Fruit fly (Drosophila melanogaster) whole organism, embryonic: ENCODE results near the gene ClpX.
A peak's percentile ranks its signal among the peaks of the same experiment; 100 is the strongest.

Experiments
- Adf1 ChIP-seq: fragments of 200-800 bp; sonication (Bioruptor generic); IDR thresholded peaks from 2 replicates; pipeline ENCODE4 v1.3.6; 2022; ENCODE audit warnings: missing biosample characterization, missing genetic modification characterization
- C15 ChIP-seq: fragments of 200-800 bp; sonication (Bioruptor generic); IDR thresholded peaks from 3 replicates; pipeline ENCODE4 v1.3.6; 2022; ENCODE audit warnings: missing biosample characterization, missing genetic modification characterization
- CG10147 ChIP-seq: fragments of 200-800 bp; sonication (Bioruptor generic); optimal IDR thresholded peaks from 2 replicates; lab custom pipeline; 2019; ENCODE audit warnings: missing biosample characterization, mild to moderate bottlenecking, missing genetic modification characterization, moderate library complexity
- CG10321 ChIP-seq: fragments of 200-800 bp; sonication (Bioruptor generic); IDR thresholded peaks from 2 replicates; pipeline ENCODE4 v1.3.6; 2022; ENCODE audit warnings: missing biosample characterization, missing genetic modification characterization
- CG11504 ChIP-seq: fragments of 200-800 bp; sonication (Bioruptor generic); optimal IDR thresholded peaks from 3 replicates; lab custom pipeline; 2019; ENCODE audit warnings: missing biosample characterization, mild to moderate bottlenecking, missing genetic modification characterization, moderate library complexity
- CG11560 ChIP-seq: fragments of 200-800 bp; sonication (Bioruptor generic); IDR thresholded peaks from 3 replicates; pipeline ENCODE4 v1.3.6; 2022; ENCODE audit warnings: missing biosample characterization, missing genetic modification characterization
- CG11695 ChIP-seq: fragments of 200-800 bp; sonication (Bioruptor generic); IDR thresholded peaks from 3 replicates; pipeline ENCODE4 v1.3.6; 2022; ENCODE audit warnings: missing biosample characterization, missing genetic modification characterization
- CG12299 ChIP-seq: fragments of 200-800 bp; sonication (Bioruptor generic); optimal IDR thresholded peaks from 2 replicates; lab custom pipeline; 2018; ENCODE audit warnings: missing biosample characterization, mild to moderate bottlenecking, missing genetic modification characterization
- CG12391 ChIP-seq: fragments of 200-800 bp; sonication (Bioruptor generic); optimal IDR thresholded peaks from 3 replicates; lab custom pipeline; 2018; ENCODE audit warnings: missing biosample characterization, mild to moderate bottlenecking, missing genetic modification characterization, moderate library complexity
- CG14050 ChIP-seq: fragments of 200-800 bp; sonication (Bioruptor generic); IDR thresholded peaks from 3 replicates; pipeline ENCODE4 v1.3.6; 2022; ENCODE audit warnings: missing biosample characterization, missing genetic modification characterization
- CG14710 ChIP-seq: fragments of 200-800 bp; sonication (Bioruptor generic); optimal IDR thresholded peaks from 3 replicates; lab custom pipeline; 2019; ENCODE audit warnings: missing biosample characterization, mild to moderate bottlenecking, missing genetic modification characterization, moderate library complexity
- CG15073 ChIP-seq: fragments of 200-800 bp; sonication (Bioruptor generic); optimal IDR thresholded peaks from 2 replicates; lab custom pipeline; 2016; ENCODE audit warnings: missing biosample characterization, missing genetic modification characterization
- CG15514 ChIP-seq: fragments of 200-800 bp; sonication (Bioruptor generic); optimal IDR thresholded peaks from 3 replicates; lab custom pipeline; 2017; ENCODE audit warnings: missing biosample characterization, missing genetic modification characterization, mild to moderate bottlenecking, moderate library complexity, missing genetic modification reagents
- CG18599 ChIP-seq: fragments of 200-800 bp; sonication (Bioruptor generic); optimal IDR thresholded peaks from 3 replicates; lab custom pipeline; 2017; ENCODE audit warnings: missing biosample characterization, missing genetic modification characterization, mild to moderate bottlenecking, moderate library complexity, missing genetic modification reagents
- CG2120 ChIP-seq: fragments of 200-800 bp; sonication (Bioruptor generic); optimal IDR thresholded peaks from 3 replicates; lab custom pipeline; 2016; ENCODE audit warnings: missing biosample characterization, missing genetic modification characterization
- CG4424 ChIP-seq: fragments of 200-800 bp; sonication (Bioruptor generic); optimal IDR thresholded peaks from 3 replicates; lab custom pipeline; 2016; ENCODE audit warnings: missing biosample characterization, missing genetic modification characterization
- CG6272 ChIP-seq: fragments of 200-800 bp; sonication (Bioruptor generic); IDR thresholded peaks from 2 replicates; pipeline ENCODE4 v1.3.6; 2022; ENCODE audit warnings: missing biosample characterization, missing genetic modification characterization
- CG7357 ChIP-seq: fragments of 200-800 bp; sonication (Bioruptor generic); IDR thresholded peaks from 3 replicates; pipeline ENCODE4 v1.3.6; 2022; ENCODE audit warnings: missing biosample characterization, missing genetic modification characterization
- CG8089 ChIP-seq: fragments of 200-800 bp; sonication (Bioruptor generic); optimal IDR thresholded peaks from 3 replicates; lab custom pipeline; 2016; ENCODE audit warnings: missing biosample characterization, missing genetic modification characterization
- CG8478 ChIP-seq: fragments of >200 bp; optimal IDR thresholded peaks from 2 replicates; lab custom pipeline; 2018
- CG8924 ChIP-seq: fragments of 200-800 bp; optimal IDR thresholded peaks from 3 replicates; lab custom pipeline; 2019; ENCODE audit warnings: missing biosample characterization, mild to moderate bottlenecking, missing genetic modification characterization, moderate library complexity
- CG9727 ChIP-seq: fragments of 200-800 bp; sonication (Bioruptor generic); optimal IDR thresholded peaks from 3 replicates; lab custom pipeline; 2017; ENCODE audit warnings: missing biosample characterization, mild to moderate bottlenecking, missing genetic modification characterization
- Doc3 ChIP-seq: fragments of 200-800 bp; sonication (Bioruptor generic); IDR thresholded peaks from 3 replicates; pipeline ENCODE4 v1.3.6; 2022; ENCODE audit warnings: missing biosample characterization, missing genetic modification characterization; ENCODE audit not compliant: partially characterized antibody
- Gug ChIP-seq: fragments of 200-800 bp; sonication (Bioruptor generic); IDR thresholded peaks from 4 replicates; pipeline ENCODE4 v1.3.6; 2022; ENCODE audit warnings: missing biosample characterization, missing genetic modification characterization
- Kr ChIP-seq: fragments of 200-800 bp; sonication (Bioruptor generic); optimal IDR thresholded peaks from 2 replicates; lab custom pipeline; 2017; ENCODE audit warnings: missing biosample characterization, mild to moderate bottlenecking, missing genetic modification characterization
- MBD-R2 ChIP-seq: fragments of 200-800 bp; sonication (Bioruptor generic); IDR thresholded peaks from 2 replicates; pipeline ENCODE4 v1.3.6; 2022; ENCODE audit warnings: missing biosample characterization, missing genetic modification characterization
- Mad ChIP-seq: fragments of 200-800 bp; sonication (Bioruptor generic); optimal IDR thresholded peaks from 2 replicates; lab custom pipeline; 2016; ENCODE audit warnings: missing biosample characterization, missing genetic modification characterization
- NC2β ChIP-seq: fragments of 200-800 bp; sonication (Bioruptor generic); optimal IDR thresholded peaks from 2 replicates; lab custom pipeline; 2016; ENCODE audit warnings: missing biosample characterization, missing genetic modification characterization
- NFAT ChIP-seq: fragments of 200-800 bp; sonication (Bioruptor generic); IDR thresholded peaks from 2 replicates; pipeline ENCODE4 v1.3.6; 2022; ENCODE audit warnings: missing biosample characterization, missing genetic modification characterization
- Spps ChIP-seq: fragments of 200-800 bp; sonication (Bioruptor generic); optimal IDR thresholded peaks from 2 replicates; lab custom pipeline; 2018; ENCODE audit warnings: missing biosample characterization, mild to moderate bottlenecking, missing genetic modification characterization
- Usf ChIP-seq: fragments of 200-800 bp; sonication (Bioruptor generic); optimal IDR thresholded peaks from 2 replicates; lab custom pipeline; 2017; ENCODE audit warnings: missing genotype, missing biosample characterization, missing genetic modification characterization
- YL-1 ChIP-seq: fragments of 200-800 bp; sonication (Bioruptor generic); optimal IDR thresholded peaks from 3 replicates; lab custom pipeline; 2017; ENCODE audit warnings: missing biosample characterization, mild to moderate bottlenecking, missing genetic modification characterization
- ab ChIP-seq: fragments of 200-800 bp; sonication (Bioruptor generic); optimal IDR thresholded peaks from 2 replicates; lab custom pipeline; 2016; ENCODE audit warnings: missing biosample characterization, missing genetic modification characterization
- ap ChIP-seq: fragments of 200-800 bp; sonication (Bioruptor generic); IDR thresholded peaks from 2 replicates; pipeline ENCODE4 v1.3.6; 2022; ENCODE audit warnings: missing biosample characterization, missing genetic modification characterization
- ato ChIP-seq: fragments of 200-800 bp; sonication (Bioruptor generic); IDR thresholded peaks from 2 replicates; pipeline ENCODE4 v1.3.6; 2022; ENCODE audit warnings: missing biosample characterization, missing genetic modification characterization; ENCODE audit not compliant: partially characterized antibody
- chinmo ChIP-seq: fragments of 200-800 bp; sonication (Bioruptor generic); IDR thresholded peaks from 4 replicates; pipeline ENCODE4 v1.3.6; 2022; ENCODE audit warnings: missing biosample characterization, missing genetic modification characterization; ENCODE audit not compliant: partially characterized antibody
- crp ChIP-seq, 2 experiments: fragments of 200-800 bp; sonication (Bioruptor generic); optimal IDR thresholded peaks; 2 replicates in 1 of 2; 3 replicates in 1 of 2; lab custom pipeline; 2017; ENCODE audit warnings: missing biosample characterization in 2 of 2, missing genetic modification characterization in 2 of 2, mild to moderate bottlenecking in 1 of 2, moderate library complexity in 1 of 2
- dimm ChIP-seq: fragments of 200-800 bp; sonication (Bioruptor generic); IDR thresholded peaks from 2 replicates; pipeline ENCODE4 v1.3.6; 2022; ENCODE audit warnings: missing biosample characterization, missing genetic modification characterization
- eve ChIP-seq, 2 experiments: fragments of >200 bp; optimal IDR thresholded peaks; 2 replicates each; lab custom pipeline; 2017; ENCODE audit warnings: missing biosample characterization in 2 of 2, missing genetic modification characterization in 2 of 2
- fd64A ChIP-seq: fragments of 200-800 bp; sonication (Bioruptor generic); optimal IDR thresholded peaks from 3 replicates; lab custom pipeline; 2018; ENCODE audit warnings: missing biosample characterization, mild to moderate bottlenecking, missing genetic modification characterization
- fru ChIP-seq: fragments of >200 bp; optimal IDR thresholded peaks from 2 replicates; lab custom pipeline; 2017
- ftz-f1 ChIP-seq: fragments of 200-800 bp; sonication (Bioruptor generic); optimal IDR thresholded peaks from 2 replicates; lab custom pipeline; 2016; ENCODE audit warnings: missing biosample characterization, missing genetic modification characterization
- gro ChIP-seq: fragments of 200-800 bp; sonication (Bioruptor generic); optimal IDR thresholded peaks from 2 replicates; lab custom pipeline; 2016; ENCODE audit warnings: missing biosample characterization, missing genetic modification characterization
- knrl ChIP-seq: fragments of 200-800 bp; sonication (Bioruptor generic); IDR thresholded peaks from 3 replicates; pipeline ENCODE4 v1.3.6; 2022; ENCODE audit warnings: missing biosample characterization, missing genetic modification characterization; ENCODE audit not compliant: partially characterized antibody
- luna ChIP-seq: fragments of 200-800 bp; sonication (Bioruptor generic); optimal IDR thresholded peaks from 2 replicates; lab custom pipeline; 2016; ENCODE audit warnings: missing biosample characterization, missing genetic modification characterization
- nmo ChIP-seq: fragments of 200-800 bp; sonication (Bioruptor generic); optimal IDR thresholded peaks from 2 replicates; lab custom pipeline; 2018; ENCODE audit warnings: missing biosample characterization, mild to moderate bottlenecking, missing genetic modification characterization, moderate library complexity
- pb ChIP-seq: fragments of 200-800 bp; sonication (Bioruptor generic); optimal IDR thresholded peaks from 3 replicates; lab custom pipeline; 2016; ENCODE audit warnings: missing biosample characterization, missing genetic modification characterization
- pfk ChIP-seq: fragments of 200-800 bp; sonication (Bioruptor generic); optimal IDR thresholded peaks from 2 replicates; lab custom pipeline; 2018; ENCODE audit warnings: missing biosample characterization, mild to moderate bottlenecking, missing genetic modification characterization, moderate library complexity
- sc ChIP-seq, 3 experiments: fragments of >200 bp in 2 of 3; fragments of 200-800 bp in 1 of 3; sonication (Bioruptor generic) in 1 of 3; optimal IDR thresholded peaks; 2 replicates in 2 of 3; 3 replicates in 1 of 3; lab custom pipeline; 2017; ENCODE audit warnings: mild to moderate bottlenecking in 1 of 3, missing biosample characterization in 1 of 3, missing genetic modification characterization in 1 of 3, missing genetic modification reagents in 1 of 3
- zfh2 ChIP-seq: fragments of 200-800 bp; sonication (Bioruptor generic); optimal IDR thresholded peaks from 2 replicates; lab custom pipeline; 2016; ENCODE audit warnings: missing biosample characterization, missing genetic modification characterization

The ClpX gene

dm6 chr3R:19904865-19905373, 1.4 kb upstream of the ClpX start, which contains the start of the genes Surf6 and RhoGAP92B (continued):
- TF ChIP-seq ato, result no peak
- TF ChIP-seq Mad (GFP tag; lab: Kevin White, UChicago), result peak; percentile 63
- TF ChIP-seq ab (GFP tag; lab: Kevin White, UChicago), result no peak
- peak; percentile 82 for TF ChIP-seq MBD-R2 (GFP tag; lab: Robert Waterston, UW)
- TF ChIP-seq dimm, result no peak
- no peak for TF ChIP-seq CG7357
- peak; percentile 55 for TF ChIP-seq CG12299 (tag; lab: Kevin White, UChicago)
- TF ChIP-seq CG8089 (GFP tag; lab: Kevin White, UChicago), result peak; percentile 49
- peak; percentile 65 for TF ChIP-seq CG2120 (GFP tag; lab: Kevin White, UChicago)
- peak in 1 of 2 experiments; percentile 62 for TF ChIP-seq crp (GFP tag; optimal IDR thresholded peaks at IDR 0.05; lab: Kevin White, UChicago)
- peak; percentile 62 for TF ChIP-seq gro (GFP tag; lab: Kevin White, UChicago)
- peak; percentile 31; the same call in 1 of the 2 replicates for TF ChIP-seq NFAT
- TF ChIP-seq CG4424, result peak; percentile 49
- 0 out of 4 replicates have a peak, but pooled peaks have one; percentile 43 for TF ChIP-seq chinmo (GFP tag; lab: Robert Waterston, UW)
- TF ChIP-seq pb (GFP tag; lab: Kevin White, UChicago), result peak; percentile 60
- TF ChIP-seq CG8924, result peak; percentile 70
- no peak for TF ChIP-seq CG15073 (GFP tag; lab: Kevin White, UChicago)
- no peak for TF ChIP-seq sc (optimal IDR thresholded peaks at IDR 0.05; lab: Kevin White, UChicago)
- peak; percentile 12 for TF ChIP-seq sc (GFP tag; optimal IDR thresholded peaks at IDR 0.05; lab: Kevin White, UChicago)
- TF ChIP-seq Doc3 (GFP tag; lab: Robert Waterston, UW), result no peak
- peak; percentile 85 for TF ChIP-seq CG15514 (GFP tag; lab: Kevin White, UChicago)
- peak; percentile 79 for TF ChIP-seq CG12391 (tag; lab: Kevin White, UChicago)
- TF ChIP-seq ftz-f1 (GFP tag; lab: Kevin White, UChicago), result peak; percentile 51
- TF ChIP-seq CG14050 (GFP tag; lab: Robert Waterston, UW), result 0 out of 3 replicates have a peak, but pooled peaks have one; percentile 32
- peak; percentile 86 for TF ChIP-seq nmo (GFP tag; lab: Kevin White, UChicago)
- TF ChIP-seq eve (GFP tag; optimal IDR thresholded peaks at IDR 0.05; lab: Kevin White, UChicago), result no peak
- no peak for TF ChIP-seq Gug
- TF ChIP-seq fd64A (GFP tag; lab: Kevin White, UChicago), result peak; percentile 23
- peak; percentile 4 for TF ChIP-seq Spps (tag; lab: Kevin White, UChicago)
- 0 out of 3 replicates have a peak, but pooled peaks have one; percentile 25 for TF ChIP-seq CG11695 (GFP tag; lab: Robert Waterston, UW)
- peak; percentile 32 for TF ChIP-seq luna (GFP tag; lab: Kevin White, UChicago)
- TF ChIP-seq pfk (GFP tag; lab: Kevin White, UChicago), result peak; percentile 0
- peak; percentile 68 for TF ChIP-seq CG9727 (GFP tag; lab: Kevin White, UChicago)
- TF ChIP-seq fru (lab: Kevin White, UChicago), result no peak
- no peak for TF ChIP-seq CG10321
- peak; percentile 38 for TF ChIP-seq CG10147 (GFP tag; lab: Kevin White, UChicago)
- no peak for TF ChIP-seq Kr (GFP tag; lab: Kevin White, UChicago)
- TF ChIP-seq CG18599 (GFP tag; lab: Kevin White, UChicago), result peak; percentile 83
- TF ChIP-seq CG14710 (tag; lab: Kevin White, UChicago), result peak; percentile 100
- TF ChIP-seq CG8478 (lab: Kevin White, UChicago), result no peak
- no peak for TF ChIP-seq Usf (GFP tag; lab: Kevin White, UChicago)
- no peak for TF ChIP-seq CG6272 (GFP tag; lab: Robert Waterston, UW)
- peak; percentile 62; the same call in 2 of the 3 replicates for TF ChIP-seq knrl
- TF ChIP-seq NC2β (GFP tag; lab: Kevin White, UChicago), result peak; percentile 78
- peak; percentile 29 for TF ChIP-seq zfh2 (GFP tag; lab: Kevin White, UChicago)
- TF ChIP-seq Adf1 (GFP tag; lab: Robert Waterston, UW), result peak; percentile 52
- no peak for TF ChIP-seq C15 (GFP tag; lab: Robert Waterston, UW)
- peak; percentile 69 for TF ChIP-seq CG11504 (tag; lab: Kevin White, UChicago)
- TF ChIP-seq ap (GFP tag; lab: Robert Waterston, UW), result no peak
- TF ChIP-seq CG11560 (tag; lab: Robert Waterston, UW), result no peak
- TF ChIP-seq YL-1 (GFP tag; lab: Kevin White, UChicago), result peak; percentile 92
